Fruit fly (Drosophila melanogaster) whole organism, larva: Measurements from ENCODE around the gene Gs1.

ENCODE experiments used
- noc ChIP-seq: fragments of 200-800 bp; sonication (Bioruptor generic); optimal IDR thresholded peaks from 3 replicates; lab custom pipeline; 2019; ENCODE audit warnings: missing biosample characterization, mild to moderate bottlenecking, missing genetic modification characterization, moderate library complexity

Gene Gs1

DNA sequence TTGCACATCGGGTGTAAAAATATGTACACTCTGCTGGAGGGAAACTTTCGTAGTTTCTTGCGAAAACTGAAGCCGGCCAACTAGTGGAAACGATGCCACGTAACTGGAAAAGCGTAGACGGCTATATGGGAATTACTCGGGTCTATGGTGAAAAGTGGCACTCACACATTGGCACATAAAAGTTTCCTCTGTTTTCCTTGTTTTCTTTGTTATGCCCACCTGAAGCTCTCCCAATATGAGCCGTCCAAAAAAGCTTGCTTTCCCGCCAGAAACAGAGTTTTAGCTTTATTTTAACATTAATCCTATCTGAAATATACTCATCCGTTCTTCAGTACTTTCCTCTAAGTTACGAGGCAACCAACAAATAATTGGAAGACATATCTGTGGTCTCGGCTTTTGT lies 1.2 kb upstream of the Gs1 start, which contains the start of gene CG3164:
Gene CG3164, minus strand, starts transcription at position 101 of the 400 bp plus-strand sequence.
- no peak for TF ChIP-seq noc (tag; lab: Kevin White, UChicago)

DNA sequence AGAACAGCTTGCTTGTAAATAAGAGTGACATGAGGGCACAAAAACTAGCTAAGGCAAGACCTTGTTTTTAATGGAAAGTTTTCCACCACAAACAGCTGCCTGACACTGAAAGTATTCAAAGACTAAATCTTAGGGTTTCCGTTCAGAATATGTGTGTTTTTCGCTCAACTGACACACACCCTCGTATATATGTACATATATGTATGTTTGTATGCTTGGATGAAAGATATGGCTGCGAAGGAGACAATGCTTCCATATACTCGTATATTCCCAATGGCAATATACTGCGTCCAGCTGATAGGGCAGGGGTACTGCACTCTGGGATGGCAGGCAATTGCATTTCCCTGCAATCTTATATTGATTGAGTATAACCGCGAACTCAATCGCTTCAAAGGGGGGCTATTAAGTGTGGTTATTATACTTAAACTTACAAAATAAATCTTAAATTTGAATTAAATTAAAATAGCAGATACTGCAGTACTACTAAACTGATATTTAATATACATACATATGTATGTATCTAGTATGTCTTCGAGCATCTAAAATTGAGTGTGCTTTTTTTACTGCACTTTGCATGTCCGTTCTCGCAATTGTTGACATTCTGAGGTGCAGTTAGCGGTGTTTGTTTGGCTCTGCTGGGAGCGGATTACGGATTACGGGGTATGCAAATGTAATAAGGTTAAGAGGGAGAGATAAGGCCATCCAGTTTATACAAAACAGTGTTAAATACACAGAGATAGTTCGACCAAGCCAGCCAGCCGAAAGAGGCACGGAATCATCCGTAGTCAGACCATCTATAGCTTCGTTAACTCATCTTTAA lies 2.9 kb downstream of the Gs1 start:
- TF ChIP-seq noc (tag; lab: Kevin White, UChicago) = no peak

DNA sequence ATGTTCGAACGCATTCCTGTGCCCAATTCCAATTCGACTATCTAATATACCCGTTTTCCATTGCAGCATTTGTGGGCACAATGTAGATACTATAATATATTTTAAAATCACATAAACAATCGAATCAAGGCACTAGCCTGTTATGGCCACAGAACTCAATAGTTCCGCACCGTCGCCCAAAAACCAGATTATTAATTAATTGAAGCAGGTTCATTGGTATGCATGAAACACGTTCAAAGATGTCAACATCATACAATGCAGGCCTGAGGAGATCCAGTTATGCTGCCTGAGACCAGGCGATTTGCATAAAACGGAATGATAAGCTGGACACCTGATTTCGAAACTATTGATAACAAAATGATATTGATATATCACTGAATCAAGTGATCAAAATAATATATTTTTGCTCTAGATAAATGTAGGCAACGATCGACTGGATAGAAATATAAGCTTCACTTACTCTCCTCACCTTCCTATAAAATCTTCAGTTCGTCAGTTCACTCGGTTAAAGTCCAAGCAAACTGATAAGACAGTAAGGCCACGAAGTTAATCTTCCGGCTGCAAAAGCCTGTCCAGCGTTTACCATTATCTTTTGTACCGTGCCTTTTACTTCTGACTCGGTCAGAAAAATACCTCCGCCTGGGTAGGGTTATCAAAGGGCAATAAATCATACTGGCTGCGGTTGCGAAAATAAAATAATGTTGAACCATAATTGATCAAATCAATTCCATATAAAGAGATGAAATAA lies 3.7 kb downstream of the Gs1 start:
- TF ChIP-seq noc (tag; lab: Kevin White, UChicago) = peak; percentile 69

DNA sequence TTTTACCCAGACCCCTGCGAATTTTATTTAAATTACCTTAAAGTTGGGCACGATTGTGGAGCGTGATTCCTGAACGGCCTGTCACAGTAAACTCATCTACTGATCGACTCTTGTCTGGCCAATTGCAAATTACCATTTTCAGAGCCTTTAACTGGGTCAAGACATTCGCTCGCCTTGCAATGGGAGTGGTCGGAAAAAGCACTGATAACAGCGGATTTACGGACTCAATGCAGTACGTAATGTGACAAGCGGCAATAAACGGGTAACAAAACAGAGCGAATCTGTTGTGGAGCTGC lies 4.2 kb downstream of the Gs1 start:
- peak; percentile 35 for TF ChIP-seq noc (tag; lab: Kevin White, UChicago)

DNA sequence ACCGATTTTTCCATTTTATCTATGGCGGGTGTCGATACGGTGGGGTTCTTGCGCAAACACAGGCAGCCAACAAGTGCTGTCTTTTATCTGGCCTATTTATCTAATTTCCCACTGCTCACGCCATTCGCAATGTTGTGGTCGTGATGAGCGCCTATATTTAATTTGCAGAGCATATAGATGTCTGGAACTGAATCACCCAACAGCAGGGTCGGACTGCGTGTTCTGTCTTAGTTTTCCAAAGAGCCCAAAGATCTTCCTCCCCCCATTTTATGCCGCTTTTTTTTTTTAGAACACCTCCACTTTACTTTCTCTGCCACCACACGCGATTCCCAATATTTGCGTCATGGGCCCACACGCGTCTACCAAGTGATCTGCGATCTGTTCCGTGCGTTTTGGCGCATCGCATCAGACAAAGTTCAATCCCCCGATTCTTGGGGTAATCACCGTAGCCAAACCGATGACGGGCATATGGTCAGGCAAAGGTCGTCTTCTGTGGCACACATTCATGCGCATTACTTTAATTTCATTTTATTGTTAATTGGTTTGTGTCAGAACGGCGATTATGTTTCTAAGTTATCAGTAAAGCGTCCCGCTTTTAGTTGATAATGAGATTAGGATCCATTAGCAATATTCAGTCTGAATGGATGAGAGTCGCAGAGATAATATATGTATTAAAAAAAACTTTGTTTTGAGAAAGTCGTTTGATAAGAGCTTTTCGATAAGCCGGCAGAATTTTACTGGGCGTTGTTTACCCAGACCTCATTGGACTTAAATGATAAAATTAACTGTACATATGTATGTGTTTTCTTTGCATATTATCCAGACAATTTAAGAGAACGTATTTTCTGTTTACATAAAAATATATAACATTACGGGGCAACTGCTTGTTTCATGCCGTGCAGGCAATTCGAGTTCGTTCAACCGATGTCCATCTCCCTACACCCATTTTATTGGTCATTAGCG lies 5.2 kb downstream of the Gs1 start:
- TF ChIP-seq noc (tag; lab: Kevin White, UChicago) = peak; percentile 90

DNA sequence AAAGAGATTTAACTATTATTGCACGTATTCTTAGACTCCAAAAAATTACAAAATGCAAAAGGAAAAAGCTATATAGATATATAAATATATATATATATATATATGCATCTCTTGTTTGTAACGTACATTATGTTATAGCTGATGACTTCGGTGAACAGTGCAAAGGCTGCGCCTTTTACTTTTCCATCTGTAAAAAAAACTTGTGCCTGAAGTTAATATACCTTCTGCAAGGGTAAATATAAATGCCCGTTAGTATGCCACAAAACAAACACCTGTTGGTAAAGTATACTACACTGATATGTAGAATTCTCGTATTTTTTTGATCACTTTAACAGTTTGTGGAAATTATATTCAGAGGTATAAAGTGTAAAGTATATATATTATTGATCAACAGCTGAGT lies 6.2 kb downstream of the Gs1 start:
- no peak for TF ChIP-seq noc (tag; lab: Kevin White, UChicago)

DNA sequence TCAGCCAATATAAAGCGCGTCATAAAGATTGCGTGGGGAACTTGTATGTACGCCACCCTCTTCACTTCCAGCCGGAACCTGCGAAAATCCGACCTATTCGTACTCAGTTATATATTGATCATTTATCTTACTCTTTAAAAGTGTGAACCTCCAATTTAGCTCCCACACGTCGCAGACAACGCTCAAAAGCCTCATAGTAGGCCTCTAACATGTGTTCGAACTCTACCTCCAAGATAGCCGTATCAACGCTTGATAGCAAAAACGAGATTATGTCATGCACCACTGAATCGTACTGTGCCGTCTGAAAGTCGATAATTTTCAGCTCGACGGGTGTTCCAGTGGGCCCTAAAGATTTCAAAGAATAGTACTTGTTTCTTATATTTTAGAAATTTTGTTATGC lies 7.7 kb downstream of the Gs1 start:
- peak; percentile 12 for TF ChIP-seq noc (tag; lab: Kevin White, UChicago)

DNA sequence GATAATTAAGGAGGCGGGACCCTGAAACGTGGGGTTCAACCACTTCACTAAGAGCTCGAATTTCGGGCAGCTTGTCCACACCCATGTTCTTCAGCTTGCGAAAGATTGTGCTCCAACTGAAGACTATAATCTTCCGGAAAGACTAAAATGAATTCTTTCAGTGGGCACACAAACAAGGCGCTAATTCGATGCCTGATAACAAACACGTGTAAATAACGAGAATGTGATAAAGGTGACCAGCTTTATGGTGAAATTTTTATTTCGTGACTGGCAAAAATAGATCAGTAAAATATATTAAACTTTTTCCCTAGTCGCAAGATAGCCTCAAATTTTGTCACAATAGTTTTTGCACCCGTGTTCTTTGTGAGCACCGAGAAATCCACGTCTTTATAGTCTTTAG lies 9.0 kb downstream of the Gs1 start, which contains the start of the genes CG31975 and ovm:
Gene CG31975, minus strand, starts transcription at position 144 of the 400 bp plus-strand sequence.
Gene ovm, minus strand, starts transcription at position 144 of the 400 bp plus-strand sequence.
- peak; percentile 10 for TF ChIP-seq noc (tag; lab: Kevin White, UChicago)

DNA sequence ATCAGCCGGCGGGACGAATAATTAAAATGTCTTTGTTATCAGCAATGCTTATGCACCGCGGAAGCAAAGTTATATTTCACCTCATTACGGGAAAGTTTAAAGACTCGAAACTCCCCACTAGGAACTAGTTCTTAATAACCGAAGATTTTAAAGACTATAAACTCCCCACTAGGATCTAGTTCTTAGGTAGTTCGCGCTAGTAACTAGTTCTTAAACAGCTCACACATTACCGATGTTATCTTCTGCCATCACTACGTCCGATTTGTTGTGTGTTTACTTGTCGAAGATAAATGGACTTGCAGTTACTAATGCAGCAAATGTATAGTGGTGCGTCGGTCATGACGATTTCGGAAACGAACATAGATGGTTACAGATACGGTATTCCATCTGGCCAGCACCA lies 11.2 kb downstream of the Gs1 start, which contains the start of the genes CG31974 and CG11454:
Gene CG31974, minus strand, starts transcription at position 4 of the 400 bp plus-strand sequence.
Gene CG11454, plus strand, starts transcription at position 236 of the 400 bp plus-strand sequence.
- TF ChIP-seq noc (tag; lab: Kevin White, UChicago) = no peak

DNA sequence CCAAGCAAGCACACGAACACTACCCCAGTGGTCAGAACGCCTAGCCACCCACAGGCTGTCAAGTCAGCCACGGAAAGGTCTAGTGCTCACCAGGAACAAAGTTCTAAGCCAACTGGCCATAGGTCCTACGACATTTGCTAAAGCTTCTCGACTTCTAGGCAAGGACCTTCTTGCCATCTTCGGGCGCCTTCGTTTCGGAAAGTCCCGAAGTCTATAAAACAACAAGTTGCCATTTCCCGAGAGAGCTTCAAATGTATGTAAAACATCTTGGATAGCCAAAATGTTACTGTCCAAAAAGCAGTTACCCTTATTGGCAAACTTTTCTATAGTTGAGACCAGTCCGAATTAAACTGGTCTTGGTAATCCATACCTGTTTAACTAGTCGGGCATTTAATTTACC lies 14.6 kb downstream of the Gs1 start:
- no peak for TF ChIP-seq noc (tag; lab: Kevin White, UChicago)

DNA sequence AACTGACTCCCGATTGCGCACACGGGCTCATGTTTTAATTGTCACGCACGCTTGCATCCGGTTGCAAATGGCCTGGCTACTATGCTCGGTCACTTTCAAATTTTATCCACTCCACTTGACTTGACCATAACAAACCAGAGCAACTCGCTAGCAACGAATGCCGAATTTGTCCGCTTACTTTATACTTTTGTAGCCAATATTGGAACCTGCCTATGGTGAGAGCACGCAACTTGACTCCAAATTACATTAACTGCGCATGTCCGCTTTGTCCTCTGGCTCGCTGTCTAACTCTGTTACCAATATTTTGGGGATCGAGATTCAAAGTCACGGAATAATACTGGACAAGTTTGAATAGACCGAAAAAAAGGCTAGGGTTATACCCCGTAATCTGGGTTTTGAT lies 21.3 kb downstream of the Gs1 start, which contains the start of gene CG42399:
Gene CG42399, minus strand, starts transcription at position 159 of the 400 bp plus-strand sequence.
- TF ChIP-seq noc (tag; lab: Kevin White, UChicago) = no peak

DNA sequence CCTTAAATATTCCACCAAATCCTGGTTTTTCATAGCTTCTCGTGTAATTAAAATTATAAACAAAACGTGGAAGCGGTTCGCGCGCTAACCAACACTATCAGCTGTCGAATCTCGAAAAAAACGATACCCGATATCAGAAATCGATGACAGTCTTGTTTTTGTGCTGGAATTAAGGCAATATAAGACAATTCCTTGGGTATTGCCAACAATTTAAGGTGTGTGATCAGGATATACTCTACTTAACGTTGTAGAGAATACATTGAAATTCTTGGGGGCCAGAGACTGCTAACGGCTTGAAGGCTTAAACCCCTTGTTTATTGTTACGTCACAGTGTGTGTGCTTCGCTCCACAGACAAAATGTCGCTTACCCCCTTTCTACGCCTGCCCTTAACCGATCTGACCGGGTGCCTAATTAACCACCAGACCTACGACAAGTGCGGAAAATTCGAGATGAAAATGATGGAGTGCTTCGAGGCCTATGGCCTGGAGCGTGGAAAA lies 23.4 kb downstream of the Gs1 start, which contains the start of gene Pus10:
Gene Pus10, minus strand, starts transcription at position 91 of the 498 bp plus-strand sequence.
- no peak for TF ChIP-seq noc (tag; lab: Kevin White, UChicago)

DNA sequence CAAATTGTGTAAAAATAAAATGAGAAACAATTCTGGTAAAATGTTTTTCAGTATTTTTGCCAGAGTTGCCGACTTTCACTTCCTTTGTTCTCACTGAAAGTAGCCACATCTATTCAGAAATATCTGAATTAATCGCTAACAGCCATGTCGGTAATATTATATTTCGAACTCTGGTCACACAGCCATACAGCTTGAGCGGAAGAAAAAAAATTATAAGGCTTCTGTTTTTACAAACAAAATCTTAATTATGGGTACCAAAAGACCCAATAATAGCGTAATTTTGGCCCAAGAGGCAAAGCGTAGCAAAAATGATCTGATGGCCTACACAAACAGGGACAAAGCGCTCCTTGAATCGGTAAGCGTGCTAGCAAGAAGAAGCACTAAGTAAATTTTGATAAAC lies 24.1 kb downstream of the Gs1 start, which contains the start of gene CG3436:
Gene CG3436, plus strand, starts transcription at position 36 of the 400 bp plus-strand sequence.
- TF ChIP-seq noc (tag; lab: Kevin White, UChicago) = no peak

DNA sequence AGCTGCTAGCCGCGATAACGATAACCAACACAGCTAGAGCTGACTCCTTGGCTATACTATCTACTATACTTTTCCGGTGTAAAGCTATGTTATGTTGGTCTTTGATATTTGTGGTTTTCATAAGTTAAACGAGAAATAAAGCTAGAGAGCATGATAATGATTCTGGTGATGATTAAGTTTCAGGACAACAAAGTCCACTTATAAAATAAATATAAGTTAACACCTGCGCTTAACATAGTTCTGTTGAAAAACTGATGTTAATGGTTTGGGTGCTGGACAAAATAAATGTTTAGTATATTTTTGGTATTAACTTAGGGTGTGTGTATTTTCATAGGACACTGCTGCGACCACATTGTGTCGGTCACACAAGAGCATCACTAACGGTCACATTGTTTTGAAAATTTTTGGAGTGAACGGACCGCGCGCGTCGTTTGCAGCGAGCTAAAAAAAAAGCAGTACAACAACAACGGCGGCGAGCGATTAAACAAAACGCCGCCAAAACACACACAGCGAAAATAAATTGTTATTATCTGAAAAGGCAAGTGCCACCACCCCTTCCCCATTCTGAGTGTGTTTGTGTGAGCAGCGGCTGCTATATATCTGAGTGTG lies 26.9 kb downstream of the Gs1 start, which contains the start of the genes CG33635 and spen:
Gene CG33635, minus strand, starts transcription at position 16 of the 609 bp plus-strand sequence.
Gene spen, plus strand, starts transcription at position 384 of the 609 bp plus-strand sequence.
- peak; percentile 50 for TF ChIP-seq noc (tag; lab: Kevin White, UChicago)
